Worm (Caenorhabditis elegans): Measurements from ENCODE around the gene F39C12.1.

The F39C12.1 gene

ce11 chrX:4795329-4795728 lies 57.7 kb downstream of the F39C12.1 start:
- TF ChIP-seq mep-1 (tag; optimal IDR thresholded peaks at IDR 0.05) = no peak
- TF ChIP-seq ceh-43 (GFP tag; optimal IDR thresholded peaks at IDR 0.05) = no peak
- TF ChIP-seq lin-13 (tag; optimal IDR thresholded peaks at IDR 0.05) = no peak
- TF ChIP-seq nhr-12 (tag; optimal IDR thresholded peaks at IDR 0.05) = no peak
- TF ChIP-seq nhr-76 (tag; optimal IDR thresholded peaks at IDR 0.05) = no peak
- TF ChIP-seq nhr-28 (tag; optimal IDR thresholded peaks at IDR 0.05) = no peak
- TF ChIP-seq sptf-1 (tag; optimal IDR thresholded peaks at IDR 0.05) = no peak
- TF ChIP-seq nhr-2 (tag; optimal IDR thresholded peaks at IDR 0.05) = no peak
- TF ChIP-seq ztf-11 (tag; optimal IDR thresholded peaks at IDR 0.05) = no peak
- no peak for TF ChIP-seq unc-39 (tag; optimal IDR thresholded peaks at IDR 0.05)
- TF ChIP-seq lsy-2 (tag; optimal IDR thresholded peaks at IDR 0.05) = no peak
- no peak for TF ChIP-seq mab-5 (tag; optimal IDR thresholded peaks at IDR 0.05)
- TF ChIP-seq cnd-1 (tag; optimal IDR thresholded peaks at IDR 0.05) = no peak
- TF ChIP-seq elt-3 (tag; optimal IDR thresholded peaks at IDR 0.05) = no peak
- TF ChIP-seq snpc-4 (tag; optimal IDR thresholded peaks at IDR 0.05) = no peak
- no peak for TF ChIP-seq flh-1 (GFP tag; optimal IDR thresholded peaks at IDR 0.05)
- TF ChIP-seq tbx-8 (GFP tag; optimal IDR thresholded peaks at IDR 0.05) = no peak
- no peak for TF ChIP-seq drap-1 (GFP tag; optimal IDR thresholded peaks at IDR 0.05)
- TF ChIP-seq sem-2 (GFP tag; optimal IDR thresholded peaks at IDR 0.05) = no peak

- TF ChIP-seq ceh-83 (GFP tag; optimal IDR thresholded peaks at IDR 0.05) (no peak), hlh-1 (tag; optimal IDR thresholded peaks at IDR 0.05) (no peak), snpc-4 (tag; optimal IDR thresholded peaks at IDR 0.05) (no peak), M03D4.4 (tag; optimal IDR thresholded peaks at IDR 0.05) (no peak), ces-1 (GFP tag; optimal IDR thresholded peaks at IDR 0.05) (no peak), nhr-28 (tag; optimal IDR thresholded peaks at IDR 0.05) (no peak), mep-1 (tag; optimal IDR thresholded peaks at IDR 0.05) (no peak), ceh-39 (tag; optimal IDR thresholded peaks at IDR 0.05) (no peak)
Measured at ce11 chrX:4794062-4794461, 58.9 kb downstream of the F39C12.1 start.

- no peak for TF ChIP-seq lsy-2 (tag; optimal IDR thresholded peaks at IDR 0.05)
- TF ChIP-seq ceh-39 (tag; optimal IDR thresholded peaks at IDR 0.05) = no peak
- no peak for TF ChIP-seq tbx-8 (GFP tag; optimal IDR thresholded peaks at IDR 0.05)
- no peak for TF ChIP-seq elt-1 (tag; optimal IDR thresholded peaks at IDR 0.05; ENCODE audit: borderline replicate concordance, insufficient read depth)
- no peak for TF ChIP-seq unc-62 (GFP tag; optimal IDR thresholded peaks at IDR 0.05)
- TF ChIP-seq ces-1 (GFP tag; optimal IDR thresholded peaks at IDR 0.05) = no peak
- no peak for TF ChIP-seq unc-39 (tag; optimal IDR thresholded peaks at IDR 0.05)
- no peak for TF ChIP-seq nhr-237 (tag; optimal IDR thresholded peaks at IDR 0.05)
- TF ChIP-seq bed-3 (GFP tag; optimal IDR thresholded peaks at IDR 0.05) = no peak
- TF ChIP-seq snpc-4 (tag; optimal IDR thresholded peaks at IDR 0.05) = no peak
- no peak for TF ChIP-seq sptf-1 (tag; optimal IDR thresholded peaks at IDR 0.05)
- no peak for TF ChIP-seq drap-1 (GFP tag; optimal IDR thresholded peaks at IDR 0.05)
- no peak for TF ChIP-seq pha-4 (tag; optimal IDR thresholded peaks at IDR 0.05)
- TF ChIP-seq mls-2 (tag; optimal IDR thresholded peaks at IDR 0.05) = no peak
- TF ChIP-seq elt-3 (tag; optimal IDR thresholded peaks at IDR 0.05) = no peak
- no peak for TF ChIP-seq mep-1 (tag; optimal IDR thresholded peaks at IDR 0.05)
- no peak for TF ChIP-seq blmp-1 (tag; optimal IDR thresholded peaks at IDR 0.05)
- no peak for TF ChIP-seq ceh-83 (GFP tag; optimal IDR thresholded peaks at IDR 0.05)
Measured at ce11 chrX:4792979-4793378, 60.0 kb downstream of the F39C12.1 start, which contains the start of gene F43C9.1. TSS of gene F43C9.1 (plus strand) at chrX:4793279.

ce11 chrX:4790614-4791013 lies 62.4 kb downstream of the F39C12.1 start:
- TF ChIP-seq flh-1 (GFP tag; optimal IDR thresholded peaks at IDR 0.05) (no peak), elt-1 (tag; optimal IDR thresholded peaks at IDR 0.05; ENCODE audit: borderline replicate concordance, insufficient read depth) (no peak)

- no peak for TF ChIP-seq bed-3 (GFP tag; optimal IDR thresholded peaks at IDR 0.05)
- no peak for TF ChIP-seq mab-5 (tag; optimal IDR thresholded peaks at IDR 0.05)
- TF ChIP-seq M03D4.4 (tag; optimal IDR thresholded peaks at IDR 0.05) = peak; percentile 79
- peak; percentile 85 for TF ChIP-seq ceh-83 (GFP tag; optimal IDR thresholded peaks at IDR 0.05)
- peak; percentile 8 for TF ChIP-seq unc-62 (GFP tag; optimal IDR thresholded peaks at IDR 0.05)
- TF ChIP-seq unc-120 (tag; optimal IDR thresholded peaks at IDR 0.05; ENCODE audit: poor library complexity, severe bottlenecking) = peak; percentile 21
- TF ChIP-seq sptf-1 (tag; optimal IDR thresholded peaks at IDR 0.05) = peak; percentile 72
- TF ChIP-seq sem-2 (GFP tag; optimal IDR thresholded peaks at IDR 0.05) = peak; percentile 74
- peak; percentile 81 for TF ChIP-seq cnd-1 (tag; optimal IDR thresholded peaks at IDR 0.05)
- TF ChIP-seq drap-1 (GFP tag; optimal IDR thresholded peaks at IDR 0.05) = peak; percentile 66
- peak; percentile 45 for TF ChIP-seq mls-2 (tag; optimal IDR thresholded peaks at IDR 0.05)
- TF ChIP-seq hlh-1 (tag; optimal IDR thresholded peaks at IDR 0.05) = no peak
Measured at ce11 chrX:4788958-4789357, 64.0 kb downstream of the F39C12.1 start.
